Fruit fly (Drosophila melanogaster): ENCODE measurements around the gene CG14893.

DNA sequence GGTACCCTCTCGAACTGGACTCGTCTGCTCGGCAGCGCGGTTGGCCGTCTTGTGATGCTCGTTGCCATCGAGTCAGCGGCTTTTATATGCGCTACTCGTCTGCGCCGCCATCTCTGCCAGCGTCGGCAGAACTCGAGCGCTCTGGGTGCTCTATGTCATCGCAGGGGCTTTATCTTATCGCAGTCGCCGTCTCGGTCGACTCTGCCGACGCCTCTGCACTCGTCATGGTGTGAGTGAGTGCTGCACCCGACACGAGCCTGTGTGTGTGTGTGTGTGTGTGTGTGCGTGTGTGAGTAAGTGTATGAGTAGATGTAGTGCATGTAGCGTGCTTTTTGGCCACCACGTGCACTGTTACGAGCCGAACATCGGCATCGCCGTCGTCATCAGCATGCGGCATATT lies 37.0 kb upstream of the CG14893 start, which contains the start of gene Scp2:
- no peak for TF ChIP-seq CTCF (optimal IDR thresholded peaks at IDR 0.05)
- no peak for TF ChIP-seq CG8478 (optimal IDR thresholded peaks at IDR 0.05)
